Fruit fly (Drosophila melanogaster): ENCODE results near the gene ssp7.

The ssp7 gene

dm6 chrX:11140163-11140562, at the start of gene ssp7:
ssp7 (minus strand) TSS chrX:11140263.
- TF ChIP-seq OdsH (GFP tag; optimal IDR thresholded peaks at IDR 0.05) (no peak), CG9139 (GFP tag; optimal IDR thresholded peaks at IDR 0.05) (no peak), eg (GFP tag; IDR thresholded peaks at IDR 0.05) (no peak), achi (GFP tag; optimal IDR thresholded peaks at IDR 0.05) (no peak), fkh (GFP tag; optimal IDR thresholded peaks at IDR 0.05) (no peak), CG16779 (tag; optimal IDR thresholded peaks at IDR 0.05) (no peak), Gug (GFP tag; IDR thresholded peaks at IDR 0.05) (no peak), Sox102F (GFP tag; optimal IDR thresholded peaks at IDR 0.05) (no peak), Eip75B (GFP tag; optimal IDR thresholded peaks at IDR 0.05) (no peak), Hr4 (GFP tag; optimal IDR thresholded peaks at IDR 0.05) (no peak), Hr38 (GFP tag; optimal IDR thresholded peaks at IDR 0.05) (no peak), fd85E (GFP tag; optimal IDR thresholded peaks at IDR 0.05) (no peak), CG34406 (GFP tag; optimal IDR thresholded peaks at IDR 0.05) (no peak), vri (GFP tag; optimal IDR thresholded peaks at IDR 0.05) (no peak), Ets21C (GFP tag; optimal IDR thresholded peaks at IDR 0.05) (no peak), pdm3 (GFP tag; optimal IDR thresholded peaks at IDR 0.05) (no peak), CG6276 (GFP tag; optimal IDR thresholded peaks at IDR 0.05) (no peak), CG6163 (GFP tag; IDR thresholded peaks at IDR 0.05) (no peak), spab (GFP tag; optimal IDR thresholded peaks at IDR 0.05) (no peak)

dm6 chrX:11182631-11183030, 42.6 kb upstream of the ssp7 start, which contains the start of gene CG15200:
CG15200 (plus strand) TSS chrX:11182931.
- TF ChIP-seq Ets96B (tag; optimal IDR thresholded peaks at IDR 0.05) = no peak
- TF ChIP-seq Sox102F (GFP tag; optimal IDR thresholded peaks at IDR 0.05) = no peak
- TF ChIP-seq CG9139 (GFP tag; optimal IDR thresholded peaks at IDR 0.05) = no peak
- no peak for TF ChIP-seq ss (GFP tag; optimal IDR thresholded peaks at IDR 0.05)

- TF ChIP-seq CG8119 (GFP tag; IDR thresholded peaks at IDR 0.05) (no peak), Hr38 (GFP tag; optimal IDR thresholded peaks at IDR 0.05) (no peak), CG11294 (GFP tag; IDR thresholded peaks at IDR 0.05) (no peak), fd59A (GFP tag; optimal IDR thresholded peaks at IDR 0.05) (no peak), svp (GFP tag) (peak; percentile 23), CG11902 (GFP tag; optimal IDR thresholded peaks at IDR 0.05) (no peak)
Observed at dm6 chrX:11176073-11176472, 36.0 kb upstream of the ssp7 start.

dm6 chrX:11170578-11170977, 30.5 kb upstream of the ssp7 start, which contains the start of gene CG1394:
CG1394 (minus strand) TSS chrX:11170678.
- no peak for TF ChIP-seq CG6163 (GFP tag; IDR thresholded peaks at IDR 0.05)
- TF ChIP-seq Hr38 (GFP tag; optimal IDR thresholded peaks at IDR 0.05) = no peak
- TF ChIP-seq Eip78C (GFP tag) = no peak
- TF ChIP-seq CG7368 (GFP tag; optimal IDR thresholded peaks at IDR 0.05) = no peak
- no peak for TF ChIP-seq Met (GFP tag; optimal IDR thresholded peaks at IDR 0.05)
- TF ChIP-seq Hr4 (GFP tag; optimal IDR thresholded peaks at IDR 0.05) = no peak
- TF ChIP-seq topi (GFP tag; optimal IDR thresholded peaks at IDR 0.05) = no peak
- no peak for TF ChIP-seq CG8119 (GFP tag; IDR thresholded peaks at IDR 0.05)
- no peak for TF ChIP-seq CG6276 (GFP tag; optimal IDR thresholded peaks at IDR 0.05)
- no peak for TF ChIP-seq Lpt (GFP tag; optimal IDR thresholded peaks at IDR 0.05)
- TF ChIP-seq CG32006 (GFP tag; optimal IDR thresholded peaks at IDR 0.05) = no peak
- no peak for TF ChIP-seq Eip93F (GFP tag; optimal IDR thresholded peaks at IDR 0.05)
- TF ChIP-seq CG6808 (GFP tag; optimal IDR thresholded peaks at IDR 0.05) = no peak
- TF ChIP-seq spab (GFP tag; optimal IDR thresholded peaks at IDR 0.05) = no peak
- TF ChIP-seq CG1621 (tag; optimal IDR thresholded peaks at IDR 0.05) = no peak
- TF ChIP-seq OdsH (GFP tag; optimal IDR thresholded peaks at IDR 0.05) = no peak
- TF ChIP-seq CG11294 (GFP tag; IDR thresholded peaks at IDR 0.05) = no peak

dm6 chrX:11168958-11169357, 28.9 kb upstream of the ssp7 start, which contains the start of gene Antdh:
Antdh (minus strand) TSS chrX:11169058.
- no peak for TF ChIP-seq CG10669 (GFP tag; optimal IDR thresholded peaks at IDR 0.05)
- TF ChIP-seq eg (GFP tag; IDR thresholded peaks at IDR 0.05) = 0 out of 3 replicates have a peak, but pooled peaks have one; percentile 37
- TF ChIP-seq Eip78C (GFP tag) = peak; percentile 46
- TF ChIP-seq lz (GFP tag; optimal IDR thresholded peaks at IDR 0.05) = no peak
- TF ChIP-seq CG6808 (GFP tag; optimal IDR thresholded peaks at IDR 0.05) = no peak
- no peak for TF ChIP-seq dac (GFP tag; optimal IDR thresholded peaks at IDR 0.05)
- peak; percentile 12 for TF ChIP-seq CG3919 (GFP tag; optimal IDR thresholded peaks at IDR 0.05)
- TF ChIP-seq CG3032 (tag; optimal IDR thresholded peaks at IDR 0.05) = no peak
- TF ChIP-seq CG7368 (GFP tag; optimal IDR thresholded peaks at IDR 0.05) = no peak
